Fruit fly (Drosophila melanogaster) whole organism, embryonic: ENCODE results near the gene Srg3.

Experiments
- Atf3 ChIP-seq: fragments of 200-800 bp; sonication (Bioruptor generic); optimal IDR thresholded peaks from 3 replicates; lab custom pipeline; 2016; ENCODE audit warnings: missing biosample characterization, missing genetic modification characterization
- CG10147 ChIP-seq: fragments of 200-800 bp; sonication (Bioruptor generic); optimal IDR thresholded peaks from 2 replicates; lab custom pipeline; 2019; ENCODE audit warnings: missing biosample characterization, mild to moderate bottlenecking, missing genetic modification characterization, moderate library complexity
- CG10274 ChIP-seq: fragments of 200-800 bp; sonication (Bioruptor generic); optimal IDR thresholded peaks from 3 replicates; lab custom pipeline; 2017; ENCODE audit warnings: missing biosample characterization, mild to moderate bottlenecking, missing genetic modification characterization
- CG13296 ChIP-seq: fragments of 200-800 bp; sonication (Bioruptor generic); optimal IDR thresholded peaks from 3 replicates; lab custom pipeline; 2018; ENCODE audit warnings: missing biosample characterization, mild to moderate bottlenecking, missing genetic modification characterization
- CG13424 ChIP-seq: fragments of 200-800 bp; sonication (Bioruptor generic); optimal IDR thresholded peaks from 2 replicates; lab custom pipeline; 2019; ENCODE audit warnings: missing biosample characterization, mild to moderate bottlenecking, missing genetic modification characterization, moderate library complexity
- CG14441 ChIP-seq: fragments of 200-800 bp; sonication (Bioruptor generic); IDR thresholded peaks from 2 replicates; pipeline ENCODE4 v1.3.6; 2022; ENCODE audit warnings: missing biosample characterization, missing genetic modification characterization
- CG17359 ChIP-seq: fragments of 200-800 bp; sonication (Bioruptor generic); optimal IDR thresholded peaks from 3 replicates; lab custom pipeline; 2018; ENCODE audit warnings: missing biosample characterization, mild to moderate bottlenecking, missing genetic modification characterization, moderate library complexity
- CG17612 ChIP-seq: fragments of 200-800 bp; sonication (Bioruptor generic); IDR thresholded peaks from 2 replicates; pipeline ENCODE4 v1.3.6; 2022; ENCODE audit warnings: missing biosample characterization, missing genetic modification characterization
- CG1792 ChIP-seq: fragments of 200-800 bp; sonication (Bioruptor generic); optimal IDR thresholded peaks from 2 replicates; lab custom pipeline; 2016; ENCODE audit warnings: missing biosample characterization, missing genetic modification characterization
- CG18262 ChIP-seq: fragments of 200-800 bp; optimal IDR thresholded peaks from 3 replicates; lab custom pipeline; 2019; ENCODE audit warnings: missing biosample characterization, mild to moderate bottlenecking, missing genetic modification characterization, moderate library complexity
- CG30020 ChIP-seq: fragments of 200-800 bp; optimal IDR thresholded peaks from 2 replicates; lab custom pipeline; 2019; ENCODE audit warnings: missing biosample characterization, mild to moderate bottlenecking, missing genetic modification characterization, moderate library complexity
- CG30431 ChIP-seq: fragments of 200-800 bp; sonication (Bioruptor generic); optimal IDR thresholded peaks from 2 replicates; lab custom pipeline; 2017; ENCODE audit warnings: missing biosample characterization, missing genetic modification characterization
- CG3163 ChIP-seq: fragments of 200-800 bp; sonication (Bioruptor generic); optimal IDR thresholded peaks from 3 replicates; lab custom pipeline; 2016; ENCODE audit warnings: missing biosample characterization, missing genetic modification characterization
- CG34376 ChIP-seq: fragments of 200-800 bp; sonication (Bioruptor generic); optimal IDR thresholded peaks from 2 replicates; lab custom pipeline; 2018; ENCODE audit warnings: missing biosample characterization, mild to moderate bottlenecking, missing genetic modification characterization
- CG3995 ChIP-seq: fragments of 200-800 bp; sonication (Bioruptor generic); optimal IDR thresholded peaks from 3 replicates; lab custom pipeline; 2016; ENCODE audit warnings: missing biosample characterization, missing genetic modification characterization
- CG4282 ChIP-seq: fragments of 200-800 bp; sonication (Bioruptor generic); optimal IDR thresholded peaks from 2 replicates; lab custom pipeline; 2016; ENCODE audit warnings: missing biosample characterization, missing genetic modification characterization
- CG4707 ChIP-seq: fragments of 200-800 bp; sonication (Bioruptor generic); optimal IDR thresholded peaks from 2 replicates; lab custom pipeline; 2018; ENCODE audit warnings: missing biosample characterization, mild to moderate bottlenecking, missing genetic modification characterization, moderate library complexity
- CG6654 ChIP-seq: fragments of 200-800 bp; sonication (Bioruptor generic); optimal IDR thresholded peaks from 2 replicates; lab custom pipeline; 2017; ENCODE audit warnings: missing biosample characterization, mild to moderate bottlenecking, missing genetic modification characterization
- CG6689 ChIP-seq: fragments of 200-800 bp; sonication (Bioruptor generic); IDR thresholded peaks from 2 replicates; pipeline ENCODE4 v1.3.6; 2022; ENCODE audit warnings: missing biosample characterization, missing genetic modification characterization
- CG8089 ChIP-seq: fragments of 200-800 bp; sonication (Bioruptor generic); optimal IDR thresholded peaks from 3 replicates; lab custom pipeline; 2016; ENCODE audit warnings: missing biosample characterization, missing genetic modification characterization
- CG8290 ChIP-seq, 3 experiments: fragments of 200-800 bp; sonication (Bioruptor generic); optimal IDR thresholded peaks; 2 replicates each; lab custom pipeline; 2016 to 2019; ENCODE audit warnings: missing biosample characterization in 3 of 3, missing genetic modification characterization in 3 of 3, mild to moderate bottlenecking in 2 of 3, moderate library complexity in 1 of 3
- CG9932 ChIP-seq: fragments of 200-800 bp; sonication (Bioruptor generic); IDR thresholded peaks from 2 replicates; pipeline ENCODE4 v1.3.6; 2022; ENCODE audit warnings: missing biosample characterization, missing genetic modification characterization
- CkIIα-i1 ChIP-seq: fragments of 200-800 bp; sonication (Bioruptor generic); IDR thresholded peaks from 2 replicates; pipeline ENCODE4 v1.3.6; 2022; ENCODE audit warnings: missing biosample characterization, missing genetic modification characterization
- Doc3 ChIP-seq: fragments of 200-800 bp; sonication (Bioruptor generic); IDR thresholded peaks from 3 replicates; pipeline ENCODE4 v1.3.6; 2022; ENCODE audit warnings: missing biosample characterization, missing genetic modification characterization; ENCODE audit not compliant: partially characterized antibody
- Dp ChIP-seq: fragments of 200-800 bp; sonication (Bioruptor generic); optimal IDR thresholded peaks from 2 replicates; lab custom pipeline; 2018; ENCODE audit warnings: missing biosample characterization, mild to moderate bottlenecking, missing genetic modification characterization, moderate library complexity
- Dref ChIP-seq: fragments of 200-800 bp; sonication (Bioruptor generic); IDR thresholded peaks from 2 replicates; pipeline ENCODE4 v1.3.6; 2022; ENCODE audit warnings: missing biosample characterization, missing genetic modification characterization
- ERR ChIP-seq: fragments of 200-800 bp; sonication (Bioruptor generic); optimal IDR thresholded peaks from 2 replicates; lab custom pipeline; 2016; ENCODE audit warnings: missing biosample characterization, missing genetic modification characterization
- Hr51 ChIP-seq, 2 experiments: fragments of 200-800 bp; sonication (Bioruptor generic); optimal IDR thresholded peaks; 2 replicates in 1 of 2; 3 replicates in 1 of 2; lab custom pipeline; 2016 to 2018; ENCODE audit warnings: missing biosample characterization in 2 of 2, missing genetic modification characterization in 2 of 2, mild to moderate bottlenecking in 1 of 2, moderate library complexity in 1 of 2
- Myb ChIP-seq: fragments of 200-800 bp; sonication (Bioruptor generic); optimal IDR thresholded peaks from 2 replicates; lab custom pipeline; 2016; ENCODE audit warnings: missing biosample characterization, missing genetic modification characterization
- Opbp ChIP-seq: fragments of 200-800 bp; sonication (Bioruptor generic); IDR thresholded peaks from 3 replicates; pipeline ENCODE4 v1.3.6; 2022; ENCODE audit warnings: missing biosample characterization, missing genetic modification characterization; ENCODE audit not compliant: partially characterized antibody
- Ptx1 ChIP-seq: fragments of 200-800 bp; sonication (Bioruptor generic); IDR thresholded peaks from 2 replicates; pipeline ENCODE4 v1.3.6; 2022; ENCODE audit warnings: missing biosample characterization, missing genetic modification characterization
- Sox100B ChIP-seq: fragments of 200-800 bp; sonication (Bioruptor generic); optimal IDR thresholded peaks from 3 replicates; lab custom pipeline; 2018; ENCODE audit warnings: missing biosample characterization, mild to moderate bottlenecking, missing genetic modification characterization
- al ChIP-seq: fragments of 200-800 bp; sonication (Bioruptor generic); IDR thresholded peaks from 2 replicates; pipeline ENCODE4 v1.3.6; 2022; ENCODE audit warnings: missing biosample characterization, missing genetic modification characterization
- bigmax ChIP-seq: fragments of 200-800 bp; sonication (Bioruptor generic); optimal IDR thresholded peaks from 2 replicates; lab custom pipeline; 2018; ENCODE audit warnings: missing biosample characterization, mild to moderate bottlenecking, missing genetic modification characterization
- danr ChIP-seq: fragments of 200-800 bp; sonication (Bioruptor generic); IDR thresholded peaks from 2 replicates; pipeline ENCODE4 v1.3.6; 2022; ENCODE audit warnings: missing biosample characterization, missing genetic modification characterization
- dpn ChIP-seq, 2 experiments: fragments of 200-800 bp; sonication (Bioruptor generic); optimal IDR thresholded peaks; 3 replicates each; lab custom pipeline; 2016; ENCODE audit warnings: missing biosample characterization in 2 of 2, missing genetic modification characterization in 2 of 2
- fd64A ChIP-seq: fragments of 200-800 bp; sonication (Bioruptor generic); optimal IDR thresholded peaks from 3 replicates; lab custom pipeline; 2018; ENCODE audit warnings: missing biosample characterization, mild to moderate bottlenecking, missing genetic modification characterization
- gem ChIP-seq: fragments of 200-800 bp; sonication (Bioruptor generic); optimal IDR thresholded peaks from 2 replicates; lab custom pipeline; 2019; ENCODE audit warnings: missing biosample characterization, mild to moderate bottlenecking, missing genetic modification characterization, moderate library complexity
- grau ChIP-seq: fragments of 200-800 bp; optimal IDR thresholded peaks from 3 replicates; lab custom pipeline; 2019; ENCODE audit warnings: missing biosample characterization, mild to moderate bottlenecking, missing genetic modification characterization, moderate library complexity
- grn ChIP-seq: fragments of 200-800 bp; sonication (Bioruptor generic); optimal IDR thresholded peaks from 3 replicates; lab custom pipeline; 2017; ENCODE audit warnings: missing biosample characterization, missing genetic modification characterization
- h ChIP-seq: fragments of >200 bp; optimal IDR thresholded peaks from 2 replicates; lab custom pipeline; 2017
- kay ChIP-seq: fragments of 200-800 bp; sonication (Bioruptor generic); optimal IDR thresholded peaks from 2 replicates; lab custom pipeline; 2016; ENCODE audit warnings: missing biosample characterization, missing genetic modification characterization
- kni ChIP-seq: fragments of 200-800 bp; sonication (Bioruptor generic); optimal IDR thresholded peaks from 3 replicates; lab custom pipeline; 2017; ENCODE audit warnings: mild to moderate bottlenecking, missing biosample characterization, missing genetic modification reagents, missing genetic modification characterization
- lola ChIP-seq, 3 experiments: fragments of >200 bp in 2 of 3; fragments of 200-800 bp in 1 of 3; sonication (Bioruptor generic) in 1 of 3; optimal IDR thresholded peaks; 2 replicates each; lab custom pipeline; 2017 to 2019; ENCODE audit warnings: missing biosample characterization in 3 of 3, missing genetic modification characterization in 3 of 3, mild to moderate bottlenecking in 1 of 3, moderate library complexity in 1 of 3
- mirr ChIP-seq: fragments of 200-800 bp; sonication (Bioruptor generic); optimal IDR thresholded peaks from 3 replicates; lab custom pipeline; 2018; ENCODE audit warnings: missing biosample characterization, mild to moderate bottlenecking, missing genetic modification characterization
- pzg ChIP-seq: fragments of 200-800 bp; sonication (Bioruptor generic); optimal IDR thresholded peaks from 3 replicates; lab custom pipeline; 2018; ENCODE audit warnings: missing biosample characterization, mild to moderate bottlenecking, missing genetic modification characterization, moderate library complexity
- sens ChIP-seq: fragments of 200-800 bp; sonication (Bioruptor generic); peaks from one replicate; lab custom pipeline; 2016; ENCODE audit warnings: missing biosample characterization, missing genetic modification characterization
- sna ChIP-seq: fragments of 200-800 bp; sonication (Bioruptor generic); IDR thresholded peaks from 2 replicates; pipeline ENCODE4 v1.3.6; 2022; ENCODE audit warnings: missing biosample characterization, missing genetic modification characterization; ENCODE audit not compliant: partially characterized antibody
- sqz ChIP-seq: fragments of 200-800 bp; sonication (Bioruptor generic); optimal IDR thresholded peaks from 3 replicates; lab custom pipeline; 2018; ENCODE audit warnings: missing biosample characterization, mild to moderate bottlenecking, missing genetic modification characterization
- yki ChIP-seq: fragments of >200 bp; optimal IDR thresholded peaks from 3 replicates; lab custom pipeline; 2018

Gene Srg3

DNA sequence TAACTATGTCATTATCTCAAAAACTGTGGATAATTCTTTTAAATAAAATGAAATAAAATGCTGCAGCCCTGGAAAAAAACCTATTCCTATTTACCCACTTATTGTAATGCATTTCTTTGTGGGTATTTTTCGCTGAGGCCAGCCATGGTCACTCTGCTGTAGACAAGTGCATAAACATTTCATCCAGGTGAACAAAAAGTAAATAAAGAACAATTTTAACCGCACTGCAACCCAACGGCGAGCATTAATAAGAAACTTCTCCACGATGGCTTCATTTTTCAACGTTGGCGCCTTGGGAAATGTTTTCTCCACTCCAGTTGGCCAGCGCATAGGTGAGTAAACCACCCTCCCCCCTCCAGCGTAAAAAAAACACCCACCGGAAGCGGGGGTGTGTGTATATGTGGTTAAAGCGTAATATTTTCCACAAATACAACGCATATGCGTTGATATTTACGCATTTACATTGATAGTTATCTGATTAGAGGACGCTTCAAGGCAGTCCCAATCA lies 3.8 kb downstream of the Srg3 start, which contains the start of gene CG3529 (continued):
- TF ChIP-seq CG13296 (GFP tag; lab: Kevin White, UChicago) (no peak), CG4707 (peak; percentile 15), mirr (no peak), lola (GFP tag; optimal IDR thresholded peaks at IDR 0.05; lab: Kevin White, UChicago) (peak in 1 of 3 experiments; percentile 1), Dp (peak; percentile 20), kni (GFP tag; lab: Kevin White, UChicago) (peak; percentile 62), CG4282 (GFP tag; lab: Kevin White, UChicago) (no peak), CG30020 (peak; percentile 31), Dref (GFP tag; lab: Robert Waterston, UW) (no peak), CG30431 (GFP tag; lab: Kevin White, UChicago) (no peak), CG10274 (GFP tag; lab: Kevin White, UChicago) (no peak), gem (peak; percentile 36), CG3163 (GFP tag; lab: Kevin White, UChicago) (no peak), Myb (peak; percentile 47), CG13424 (peak; percentile 47), Atf3 (GFP tag; lab: Kevin White, UChicago) (peak; percentile 23), CG17359 (tag; lab: Kevin White, UChicago) (peak; percentile 13), Sox100B (GFP tag; lab: Kevin White, UChicago) (peak; percentile 57), danr (GFP tag; lab: Robert Waterston, UW) (no peak), ERR (no peak)

dm6 chr3L:9447239-9447777 lies 4.3 kb downstream of the Srg3 start:
- no peak for TF ChIP-seq CG10147
- TF ChIP-seq pzg (GFP tag; lab: Kevin White, UChicago) = no peak
- TF ChIP-seq fd64A (GFP tag; lab: Kevin White, UChicago) = no peak
- no peak for TF ChIP-seq CkIIα-i1 (GFP tag; lab: Robert Waterston, UW)
- no peak for TF ChIP-seq dpn (GFP tag; optimal IDR thresholded peaks at IDR 0.05; lab: Kevin White, UChicago)
- TF ChIP-seq CG9932 = 0 out of 2 replicates have a peak, but pooled peaks have one; percentile 11
- no peak for TF ChIP-seq Ptx1 (GFP tag; lab: Robert Waterston, UW)
- TF ChIP-seq yki (lab: Kevin White, UChicago) = no peak
- TF ChIP-seq CG6654 (GFP tag; lab: Kevin White, UChicago) = no peak
- no peak for TF ChIP-seq Opbp (GFP tag; lab: Robert Waterston, UW)
- no peak for TF ChIP-seq CG17359 (tag; lab: Kevin White, UChicago)
- TF ChIP-seq Doc3 (GFP tag; lab: Robert Waterston, UW) = no peak
- no peak for TF ChIP-seq grau (tag; lab: Kevin White, UChicago)
- TF ChIP-seq al (GFP tag; lab: Robert Waterston, UW) = no peak
- TF ChIP-seq sna (GFP tag; lab: Robert Waterston, UW) = 0 out of 2 replicates have a peak, but pooled peaks have one; percentile 10
- no peak for TF ChIP-seq CG18262 (tag; lab: Kevin White, UChicago)
- no peak for TF ChIP-seq CG3995 (GFP tag; lab: Kevin White, UChicago)
- peak; percentile 28 for TF ChIP-seq sqz
- TF ChIP-seq CG34376 (GFP tag; lab: Kevin White, UChicago) = peak; percentile 79
- peak; percentile 86 for TF ChIP-seq grn (GFP tag; lab: Kevin White, UChicago)
- no peak for TF ChIP-seq h (lab: Kevin White, UChicago)
- TF ChIP-seq CG14441 (GFP tag; lab: Robert Waterston, UW) = no peak
- no peak for TF ChIP-seq Hr51 (GFP tag; optimal IDR thresholded peaks at IDR 0.05; lab: Kevin White, UChicago)
- TF ChIP-seq CG17612 (GFP tag; lab: Robert Waterston, UW) = no peak
- TF ChIP-seq CG6689 (GFP tag; lab: Robert Waterston, UW) = no peak
- TF ChIP-seq CG1792 (GFP tag; lab: Kevin White, UChicago) = no peak
- TF ChIP-seq kay (GFP tag; lab: Kevin White, UChicago) = peak; percentile 92
- TF ChIP-seq CG8290 (GFP tag; optimal IDR thresholded peaks at IDR 0.05; lab: Kevin White, UChicago) = no peak
- peak in 1 of 2 experiments; percentile 20 for TF ChIP-seq CG8290 (tag; optimal IDR thresholded peaks at IDR 0.05; lab: Kevin White, UChicago)
- TF ChIP-seq CG8089 (GFP tag; lab: Kevin White, UChicago) = no peak
- no peak for TF ChIP-seq bigmax (GFP tag; lab: Kevin White, UChicago)
- TF ChIP-seq sens (GFP tag; lab: Kevin White, UChicago) = peak; percentile 86
